Worm (Caenorhabditis elegans) whole organism, late embryonic: ENCODE results near the gene szy-4.

Experiments
- ceh-9 ChIP-seq: sonication (generic microtip); optimal IDR thresholded peaks from 2 replicates; lab custom pipeline; 2016; ENCODE audit warnings: mild to moderate bottlenecking, missing genetic modification characterization, inconsistent platforms, missing compliant biosample characterization
- dve-1 ChIP-seq: sonication (generic microtip); optimal IDR thresholded peaks from 2 replicates; lab custom pipeline; 2017; ENCODE audit warnings: antibody characterized with exemption, mild to moderate bottlenecking, missing genetic modification characterization, missing compliant biosample characterization
- elt-2 ChIP-seq: sonication (generic microtip); optimal IDR thresholded peaks from 2 replicates; lab custom pipeline; 2016; ENCODE audit warnings: missing genetic modification reagents, missing genetic modification characterization, missing compliant biosample characterization
- unc-86 ChIP-seq: sonication (generic microtip); optimal IDR thresholded peaks from 2 replicates; lab custom pipeline; 2016; ENCODE audit warnings: missing genetic modification characterization, missing compliant biosample characterization

ce11 chrII:6244171-6244570, 45.7 kb downstream of the szy-4 start, which contains the start of gene tat-4:
- TF ChIP-seq ceh-9 (tag; lab: Kevin White, UChicago) (no peak), dve-1 (no peak), unc-86 (tag; lab: Kevin White, UChicago) (no peak), elt-2 (tag; lab: Kevin White, UChicago) (no peak)
